Fruit fly (Drosophila melanogaster) S2 (cell line): ENCODE results near the gene ATP7.

Experiments used
- CG8478 ChIP-seq: fragments of >200 bp; optimal IDR thresholded peaks from 2 replicates; lab custom pipeline; 2018
- CTCF ChIP-seq, 2 experiments: fragments of >200 bp; optimal IDR thresholded peaks; 2 replicates each; lab custom pipeline; 2018

ATP7 gene

dm6 chrX:11854758-11855465, at the start of gene ATP7, which contains the start of gene CG10347:
TSS of gene ATP7 (plus strand) at chrX:11855022.
TSS of gene CG10347 (minus strand) at chrX:11854931.
- no peak for TF ChIP-seq CG8478 (lab: Kevin White, UChicago)
- TF ChIP-seq CTCF (optimal IDR thresholded peaks at IDR 0.05; lab: Kevin White, UChicago): no peak

- no peak for TF ChIP-seq CG8478 (lab: Kevin White, UChicago)
- TF ChIP-seq CTCF (optimal IDR thresholded peaks at IDR 0.05; lab: Kevin White, UChicago): no peak
Observed at dm6 chrX:11805066-11805766, 49.6 kb upstream of the ATP7 start.

- no peak for TF ChIP-seq CG8478 (lab: Kevin White, UChicago)
- no peak for TF ChIP-seq CTCF (optimal IDR thresholded peaks at IDR 0.05; lab: Kevin White, UChicago)
Observed at dm6 chrX:11806196-11806595, 48.6 kb upstream of the ATP7 start.

- TF ChIP-seq CTCF (optimal IDR thresholded peaks at IDR 0.05; lab: Kevin White, UChicago) (no peak), CG8478 (lab: Kevin White, UChicago) (no peak)
Observed at dm6 chrX:11806867-11807747, 47.7 kb upstream of the ATP7 start, which contains the start of gene Hsc70-3. TSS of gene Hsc70-3 (minus strand) at chrX:11807117.

dm6 chrX:11812828-11813227, 42.0 kb upstream of the ATP7 start:
- no peak for TF ChIP-seq CTCF (optimal IDR thresholded peaks at IDR 0.05; lab: Kevin White, UChicago)

dm6 chrX:11813721-11814161, 41.1 kb upstream of the ATP7 start:
- no peak for TF ChIP-seq CG8478 (lab: Kevin White, UChicago)
- TF ChIP-seq CTCF (optimal IDR thresholded peaks at IDR 0.05; lab: Kevin White, UChicago): no peak

- TF ChIP-seq CTCF (optimal IDR thresholded peaks at IDR 0.05; lab: Kevin White, UChicago) (no peak), CG8478 (lab: Kevin White, UChicago) (no peak)
Observed at dm6 chrX:11815356-11816270, 39.2 kb upstream of the ATP7 start.

dm6 chrX:11816434-11816948, 38.3 kb upstream of the ATP7 start, which contains the start of the genes CG1578 and rudhira:
TSS of gene CG1578 (minus strand) at chrX:11816551.
TSS of gene rudhira (plus strand) at chrX:11816898.
- TF ChIP-seq CG8478 (lab: Kevin White, UChicago) (no peak), CTCF (optimal IDR thresholded peaks at IDR 0.05; lab: Kevin White, UChicago) (no peak)

- TF ChIP-seq CTCF (optimal IDR thresholded peaks at IDR 0.05; lab: Kevin White, UChicago): no peak
- TF ChIP-seq CG8478 (lab: Kevin White, UChicago): no peak
Observed at dm6 chrX:11817183-11817972, 37.4 kb upstream of the ATP7 start.

dm6 chrX:11818047-11818766, 36.6 kb upstream of the ATP7 start:
- TF ChIP-seq CTCF (optimal IDR thresholded peaks at IDR 0.05; lab: Kevin White, UChicago): no peak

dm6 chrX:11818767-11819089, 36.1 kb upstream of the ATP7 start:
- TF ChIP-seq CG8478 (lab: Kevin White, UChicago): no peak
- TF ChIP-seq CTCF (optimal IDR thresholded peaks at IDR 0.05; lab: Kevin White, UChicago): no peak

dm6 chrX:11819241-11819862, 35.5 kb upstream of the ATP7 start:
- TF ChIP-seq CG8478 (lab: Kevin White, UChicago) (no peak), CTCF (optimal IDR thresholded peaks at IDR 0.05; lab: Kevin White, UChicago) (no peak)
